Worm (Caenorhabditis elegans) whole organism, L4 larva: ENCODE measurements around the gene H20E11.3.

Experiments used
- D1046.2 ChIP-seq: fragments of 200-800 bp; sonication (Bioruptor generic); IDR thresholded peaks from 2 replicates; pipeline ENCODE4 v1.3.6; 2022; ENCODE audit warnings: missing genetic modification characterization, missing compliant biosample characterization
- F37D6.2 ChIP-seq: sonication (generic microtip); optimal IDR thresholded peaks from 2 replicates; lab custom pipeline; 2016; ENCODE audit warnings: mild to moderate bottlenecking, missing genetic modification characterization, missing compliant biosample characterization
- F44E2.7 ChIP-seq: fragments of 200-800 bp; sonication (Bioruptor generic); IDR thresholded peaks from 2 replicates; pipeline ENCODE4 v2.1.2; 2022; ENCODE audit warnings: missing genetic modification characterization, missing compliant biosample characterization
- R02D3.7 ChIP-seq: fragments of 150-350 bp; sonication (generic microtip); optimal IDR thresholded peaks from 3 replicates; lab custom pipeline; 2014; ENCODE audit warnings: missing biosample characterization, missing genetic modification characterization
- T20F7.1 ChIP-seq: fragments of 200-800 bp; sonication (Bioruptor generic); optimal IDR thresholded peaks from 2 replicates; lab custom pipeline; 2018; ENCODE audit warnings: mild to moderate bottlenecking, missing genetic modification characterization, missing compliant biosample characterization
- Y105C5A.15 ChIP-seq: fragments of 200-800 bp; sonication (Bioruptor generic); IDR thresholded peaks from 2 replicates; pipeline ENCODE4 v1.3.6; 2022; ENCODE audit warnings: missing genetic modification characterization, missing compliant biosample characterization
- Y5F2A.4 ChIP-seq: fragments of 200-800 bp; sonication (Bioruptor generic); optimal IDR thresholded peaks from 2 replicates; lab custom pipeline; 2018; ENCODE audit warnings: mild to moderate bottlenecking, missing genetic modification characterization, missing compliant biosample characterization
- ZK337.2 ChIP-seq: fragments of 200-800 bp; sonication (Bioruptor generic); IDR thresholded peaks from 2 replicates; pipeline ENCODE4 v1.3.6; 2022; ENCODE audit warnings: missing genetic modification reagents, missing genetic modification characterization, missing compliant biosample characterization
- aha-1 ChIP-seq: fragments of 150-350 bp; peaks from one replicate; lab custom pipeline; 2014; ENCODE audit warnings: missing biosample characterization, missing genetic modification characterization
- arid-1 ChIP-seq: fragments of 200-800 bp; sonication (Bioruptor generic); conservative IDR thresholded peaks from 2 replicates; pipeline ENCODE4 v1.3.6; 2022; ENCODE audit warnings: missing genetic modification reagents, missing genetic modification characterization, missing compliant biosample characterization
- ceh-28 ChIP-seq: fragments of 150-350 bp; optimal IDR thresholded peaks from 2 replicates; lab custom pipeline; 2014; ENCODE audit warnings: missing biosample characterization, missing genetic modification reagents, missing genetic modification characterization
- ceh-44 ChIP-seq: fragments of 200-800 bp; sonication (Bioruptor generic); IDR thresholded peaks from 2 replicates; pipeline ENCODE4 v1.3.6; 2022; ENCODE audit warnings: missing genetic modification reagents, missing genetic modification characterization, missing compliant biosample characterization
- ceh-62 ChIP-seq: sonication (generic microtip); optimal IDR thresholded peaks from 2 replicates; lab custom pipeline; 2017; ENCODE audit warnings: missing biosample characterization, missing genetic modification characterization
- ces-1 ChIP-seq: fragments of 150-350 bp; sonication (generic microtip); optimal IDR thresholded peaks from 4 replicates; lab custom pipeline; 2014; ENCODE audit warnings: missing biosample characterization, missing genetic modification reagents, missing genetic modification characterization
- cey-2 ChIP-seq: sonication (generic microtip); optimal IDR thresholded peaks from 3 replicates; lab custom pipeline; 2017; ENCODE audit warnings: missing genetic modification characterization, mild to moderate bottlenecking, missing compliant biosample characterization, antibody characterized with exemption, borderline replicate concordance; ENCODE audit not compliant: insufficient read depth
- ctbp-1 ChIP-seq: fragments of 200-800 bp; sonication (Bioruptor generic); IDR thresholded peaks from 2 replicates; pipeline ENCODE4 v1.3.6; 2022; ENCODE audit warnings: missing genetic modification reagents, missing genetic modification characterization, missing compliant biosample characterization
- daf-16 ChIP-seq, 3 experiments: sonication (generic microtip); optimal IDR thresholded peaks; 2 replicates each; lab custom pipeline; 2016 to 2017; ENCODE audit warnings: missing genetic modification characterization in 3 of 3, missing genetic modification reagents in 3 of 3, mild to moderate bottlenecking in 2 of 3, missing compliant biosample characterization in 2 of 3, missing biosample characterization in 1 of 3, moderate library complexity in 1 of 3
- daf-8 ChIP-seq: fragments of 200-800 bp; sonication (Bioruptor generic); IDR thresholded peaks from 2 replicates; pipeline ENCODE4 v1.3.6; 2022; ENCODE audit warnings: missing genetic modification characterization, missing compliant biosample characterization
- dmd-8 ChIP-seq: fragments of 200-800 bp; sonication (Bioruptor generic); IDR thresholded peaks from 2 replicates; pipeline ENCODE4 v1.3.6; 2022; ENCODE audit warnings: missing genetic modification characterization, missing compliant biosample characterization
- dpl-1 ChIP-seq: fragments of 150-350 bp; optimal IDR thresholded peaks from 2 replicates; lab custom pipeline; 2014; ENCODE audit warnings: missing biosample characterization, missing genetic modification reagents, missing genetic modification characterization
- duxl-1 ChIP-seq: sonication (generic microtip); optimal IDR thresholded peaks from 2 replicates; lab custom pipeline; 2016; ENCODE audit warnings: mild to moderate bottlenecking, missing genetic modification characterization, moderate library complexity, missing compliant biosample characterization; ENCODE audit not compliant: poor library complexity
- egl-27 ChIP-seq: sonication (generic microtip); optimal IDR thresholded peaks from 3 replicates; lab custom pipeline; 2017; ENCODE audit warnings: missing biosample characterization, missing genetic modification reagents, missing genetic modification characterization
- fos-1 ChIP-seq: fragments of 150-350 bp; optimal IDR thresholded peaks from 2 replicates; lab custom pipeline; 2014; ENCODE audit warnings: missing biosample characterization, missing genetic modification characterization
- hlh-30 ChIP-seq: sonication (generic microtip); optimal IDR thresholded peaks from 2 replicates; lab custom pipeline; 2017; ENCODE audit warnings: antibody characterized with exemption, mild to moderate bottlenecking, missing genetic modification characterization, missing compliant biosample characterization; ENCODE audit not compliant: insufficient read depth
- hmg-1.1 ChIP-seq: fragments of 200-800 bp; sonication (Bioruptor generic); IDR thresholded peaks from 2 replicates; pipeline ENCODE4 v1.3.6; 2022; ENCODE audit warnings: missing genetic modification reagents, missing genetic modification characterization, missing compliant biosample characterization
- lim-7 ChIP-seq: fragments of 200-800 bp; sonication (Bioruptor generic); IDR thresholded peaks from 2 replicates; pipeline ENCODE4 v1.3.6; 2022; ENCODE audit warnings: missing genetic modification characterization, missing compliant biosample characterization
- madf-5 ChIP-seq, 2 experiments: fragments of 200-800 bp; sonication (Bioruptor generic); IDR thresholded peaks; 2 replicates each; pipeline ENCODE4 v1.3.6; 2022; ENCODE audit warnings: missing compliant biosample characterization in 2 of 2, missing genetic modification characterization in 2 of 2
- mdt-29 ChIP-seq: fragments of 200-800 bp; sonication (Bioruptor generic); IDR thresholded peaks from 2 replicates; pipeline ENCODE4 v1.3.6; 2022; ENCODE audit warnings: missing genetic modification reagents, missing genetic modification characterization, missing compliant biosample characterization
- mep-1 ChIP-seq: fragments of 150-350 bp; sonication (generic microtip); optimal IDR thresholded peaks from 3 replicates; lab custom pipeline; 2014; ENCODE audit warnings: missing biosample characterization, missing genetic modification characterization
- mes-2 ChIP-seq: sonication (generic microtip); optimal IDR thresholded peaks from 2 replicates; lab custom pipeline; 2016; ENCODE audit warnings: missing genotype, mild to moderate bottlenecking, missing genetic modification characterization, missing compliant biosample characterization; ENCODE audit not compliant: poor library complexity, severe bottlenecking
- mxl-2 ChIP-seq: fragments of 200-800 bp; sonication (Bioruptor generic); conservative IDR thresholded peaks from 2 replicates; pipeline ENCODE4 v1.3.6; 2022; ENCODE audit warnings: missing genetic modification reagents, missing genetic modification characterization, missing compliant biosample characterization
- mxl-3 ChIP-seq: fragments of 200-800 bp; sonication (Bioruptor generic); optimal IDR thresholded peaks from 2 replicates; lab custom pipeline; 2018; ENCODE audit warnings: mild to moderate bottlenecking, missing genetic modification characterization, missing compliant biosample characterization
- nhr-237 ChIP-seq: sonication (generic microtip); optimal IDR thresholded peaks from 2 replicates; lab custom pipeline; 2017; ENCODE audit warnings: missing biosample characterization, missing genetic modification characterization
- nhr-28 ChIP-seq: fragments of 150-350 bp; optimal IDR thresholded peaks from 2 replicates; lab custom pipeline; 2014; ENCODE audit warnings: missing biosample characterization, missing genetic modification characterization
- nhr-41 ChIP-seq: fragments of 200-800 bp; sonication (Bioruptor generic); IDR thresholded peaks from 2 replicates; pipeline ENCODE4 v1.3.6; 2022; ENCODE audit warnings: missing genetic modification reagents, missing genetic modification characterization, missing compliant biosample characterization
- nhr-42 ChIP-seq: fragments of 200-800 bp; sonication (Bioruptor generic); IDR thresholded peaks from 2 replicates; pipeline ENCODE4 v1.3.6; 2022; ENCODE audit warnings: missing genetic modification characterization, missing compliant biosample characterization
- nhr-6 ChIP-seq: fragments of 150-350 bp; optimal IDR thresholded peaks from 2 replicates; lab custom pipeline; 2014; ENCODE audit warnings: missing biosample characterization, missing genetic modification characterization
- nhr-76 ChIP-seq: fragments of 150-350 bp; optimal IDR thresholded peaks from 2 replicates; lab custom pipeline; 2014; ENCODE audit warnings: missing biosample characterization, missing genetic modification characterization
- nhr-77 ChIP-seq: fragments of 150-350 bp; optimal IDR thresholded peaks from 2 replicates; lab custom pipeline; 2014; ENCODE audit warnings: missing biosample characterization, missing genetic modification characterization
- pha-4 ChIP-seq, 2 experiments: fragments of 150-350 bp in 1 of 2; fragments of 200-800 bp in 1 of 2; sonication (Bioruptor generic) in 1 of 2; IDR thresholded peaks in 1 of 2; optimal IDR thresholded peaks in 1 of 2; 2 replicates each; pipeline versions ENCODE4 v1.3.6 to Lab custom; 2014 to 2022; ENCODE audit warnings: missing genetic modification characterization in 2 of 2, missing genetic modification reagents in 2 of 2, missing biosample characterization in 1 of 2, missing compliant biosample characterization in 1 of 2
- php-3 ChIP-seq: fragments of 200-800 bp; sonication (Bioruptor generic); IDR thresholded peaks from 2 replicates; pipeline ENCODE4 v1.3.6; 2022; ENCODE audit warnings: missing genetic modification reagents, missing genetic modification characterization, missing compliant biosample characterization
- skn-1 ChIP-seq: fragments of 150-350 bp; optimal IDR thresholded peaks from 2 replicates; lab custom pipeline; 2014; ENCODE audit warnings: missing biosample characterization, missing genetic modification characterization
- tag-97 ChIP-seq: fragments of 200-800 bp; sonication (Bioruptor generic); IDR thresholded peaks from 2 replicates; pipeline ENCODE4 v1.3.6; 2022; ENCODE audit warnings: missing genetic modification characterization, missing compliant biosample characterization
- unc-62 ChIP-seq, 3 experiments: fragments of 150-350 bp in 1 of 3; sonication (generic microtip); optimal IDR thresholded peaks in 2 of 3; peaks in 1 of 3; 1 replicate in 1 of 3; 2 replicates in 2 of 3; lab custom pipeline; 2014 to 2017; ENCODE audit warnings: missing biosample characterization in 3 of 3, missing genetic modification characterization in 3 of 3, missing genetic modification reagents in 3 of 3, missing genotype in 1 of 3
- zip-11 ChIP-seq: fragments of 200-800 bp; sonication (Bioruptor generic); IDR thresholded peaks from 2 replicates; pipeline ENCODE4 v1.3.6; 2022; ENCODE audit warnings: missing genetic modification characterization, missing compliant biosample characterization

The H20E11.3 gene

DNA sequence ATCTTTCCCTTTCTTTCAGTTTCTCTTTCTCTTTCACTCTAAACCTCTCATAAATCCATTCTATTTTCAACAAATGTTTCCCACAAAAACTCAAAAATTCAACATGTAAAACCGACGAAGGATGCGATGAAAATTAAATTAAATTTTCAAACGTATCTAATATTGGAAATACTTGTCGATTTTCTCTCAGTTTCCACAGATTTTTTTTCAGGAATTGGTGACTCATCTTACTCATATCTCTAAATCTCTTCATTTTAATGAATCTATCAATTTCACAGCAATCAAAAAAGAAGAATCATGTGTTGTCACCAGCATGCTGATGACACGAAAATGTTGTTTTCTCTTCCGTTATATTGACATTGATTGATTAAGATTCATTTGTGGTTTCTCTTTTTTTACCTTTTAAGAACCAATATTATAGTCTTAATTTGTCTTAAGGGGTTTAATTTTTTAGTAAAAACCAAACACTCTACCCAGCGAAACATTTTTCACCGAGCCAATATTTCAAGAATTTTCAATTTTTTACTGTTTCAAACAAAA, 20.7 kb upstream of the H20E11.3 start:
- TF ChIP-seq fos-1 = peak; percentile 47
- TF ChIP-seq nhr-77 = no peak
- no peak for TF ChIP-seq ctbp-1 (GFP tag; lab: Robert Waterston, UW)
- TF ChIP-seq daf-16 (GFP tag; optimal IDR thresholded peaks at IDR 0.05; lab: Kevin White, UChicago) = peak in 1 of 2 experiments; percentile 3
- TF ChIP-seq daf-16 (tag; optimal IDR thresholded peaks at IDR 0.05; lab: Kevin White, UChicago) = no peak
- TF ChIP-seq hlh-30 = peak; percentile 37
- TF ChIP-seq nhr-28 (tag; lab: Kevin White, UChicago) = peak; percentile 3

DNA sequence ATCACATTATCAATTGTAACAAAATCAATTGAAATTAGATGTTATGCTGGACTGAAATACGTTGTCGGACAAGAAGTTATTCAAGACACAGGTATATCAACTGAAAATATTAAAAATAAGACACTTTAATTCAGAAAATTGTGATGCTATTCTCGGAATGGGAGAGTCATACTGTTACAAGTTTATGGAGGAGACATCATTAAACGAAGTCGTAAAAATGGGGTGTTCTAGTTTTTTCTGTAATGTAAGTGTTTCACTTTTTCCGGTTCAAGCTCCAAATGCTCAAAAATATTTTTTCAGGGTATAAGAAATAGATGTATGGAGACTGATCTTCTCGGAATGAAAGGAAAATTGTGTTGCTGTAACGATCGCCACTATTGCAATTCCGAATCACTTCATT, 19.8 kb upstream of the H20E11.3 start, which contains the start of gene C17H12.37:
C17H12.37 (plus strand) TSS at position 301 of the 400 bp plus-strand sequence.
- TF ChIP-seq nhr-76 = no peak
- TF ChIP-seq nhr-42 (GFP tag; lab: Robert Waterston, UW) = no peak
- peak; percentile 14 for TF ChIP-seq aha-1
- TF ChIP-seq mxl-2 (GFP tag; lab: Robert Waterston, UW) = no peak
- TF ChIP-seq unc-62 (GFP tag; optimal IDR thresholded peaks at IDR 0.05 in 1 of 2; lab: Kevin White, UChicago) = peak in 1 of 2 experiments; percentile 39
- no peak for TF ChIP-seq unc-62 (tag; optimal IDR thresholded peaks at IDR 0.05; lab: Kevin White, UChicago)
- no peak for TF ChIP-seq cey-2
- no peak for TF ChIP-seq mxl-3
- no peak for TF ChIP-seq php-3 (GFP tag; lab: Robert Waterston, UW)
- TF ChIP-seq ceh-62 (tag; lab: Kevin White, UChicago) = no peak
- TF ChIP-seq dmd-8 (GFP tag; lab: Robert Waterston, UW) = no peak
- TF ChIP-seq D1046.2 (GFP tag; lab: Robert Waterston, UW) = no peak
- TF ChIP-seq F37D6.2 (tag; lab: Kevin White, UChicago) = no peak
- TF ChIP-seq dpl-1 (GFP tag; lab: Kevin White, UChicago) = no peak

- TF ChIP-seq mes-2 (tag; lab: Kevin White, UChicago) = no peak
- no peak for TF ChIP-seq nhr-28 (tag; lab: Kevin White, UChicago)
- no peak for TF ChIP-seq lim-7 (GFP tag; lab: Robert Waterston, UW)
- no peak for TF ChIP-seq nhr-6
- no peak for TF ChIP-seq F44E2.7 (GFP tag; lab: Robert Waterston, UW)
- TF ChIP-seq tag-97 = no peak
- no peak for TF ChIP-seq nhr-41 (GFP tag; lab: Robert Waterston, UW)
- no peak for TF ChIP-seq duxl-1
- TF ChIP-seq Y5F2A.4 (GFP tag; lab: Kevin White, UChicago) = no peak
- no peak for TF ChIP-seq mdt-29 (GFP tag; lab: Robert Waterston, UW)
- peak in 1 of 2 experiments; percentile 53 for TF ChIP-seq unc-62 (GFP tag; optimal IDR thresholded peaks at IDR 0.05 in 1 of 2; lab: Kevin White, UChicago)
- TF ChIP-seq unc-62 (tag; optimal IDR thresholded peaks at IDR 0.05; lab: Kevin White, UChicago) = no peak
- TF ChIP-seq egl-27 (tag; lab: Kevin White, UChicago) = no peak
- TF ChIP-seq ZK337.2 (GFP tag; lab: Robert Waterston, UW) = no peak
- TF ChIP-seq pha-4 (GFP tag; IDR thresholded peaks at IDR 0.05; lab: Robert Waterston, UW) = no peak
- TF ChIP-seq pha-4 (tag; optimal IDR thresholded peaks at IDR 0.05; lab: Kevin White, UChicago) = no peak
- TF ChIP-seq ces-1 (GFP tag; lab: Kevin White, UChicago) = peak; percentile 70
- TF ChIP-seq aha-1 = peak; percentile 44
- TF ChIP-seq ceh-28 (tag; lab: Kevin White, UChicago) = no peak
- TF ChIP-seq skn-1 (tag; lab: Kevin White, UChicago) = no peak
- no peak for TF ChIP-seq daf-8 (GFP tag; lab: Robert Waterston, UW)
- TF ChIP-seq T20F7.1 (GFP tag; lab: Kevin White, UChicago) = no peak
- TF ChIP-seq R02D3.7 (tag; lab: Kevin White, UChicago) = no peak
- TF ChIP-seq Y105C5A.15 = no peak
- TF ChIP-seq fos-1 = no peak
- no peak for TF ChIP-seq madf-5 (GFP tag; IDR thresholded peaks at IDR 0.05; lab: Robert Waterston, UW)
- TF ChIP-seq arid-1 (GFP tag; lab: Robert Waterston, UW) = no peak
- no peak for TF ChIP-seq ceh-62 (tag; lab: Kevin White, UChicago)
- TF ChIP-seq ceh-44 (GFP tag; lab: Robert Waterston, UW) = no peak
- TF ChIP-seq hmg-1.1 = no peak
- peak; percentile 46 for TF ChIP-seq mep-1 (tag; lab: Kevin White, UChicago)
- no peak for TF ChIP-seq mxl-3
- no peak for TF ChIP-seq nhr-237 (tag; lab: Kevin White, UChicago)
- TF ChIP-seq zip-11 = no peak
Measured at ce11 chrIV:6806475-6807063, 18.0 kb upstream of the H20E11.3 start, which contains the start of gene C17H12.10. C17H12.10 (plus strand) TSS chrIV:6806799.
